Worm (Caenorhabditis elegans): Measurements from ENCODE around the gene srh-39.

- TF ChIP-seq tbx-7 (tag; optimal IDR thresholded peaks at IDR 0.05) (no peak), tbx-2 (tag; optimal IDR thresholded peaks at IDR 0.05) (no peak), lim-6 (tag; optimal IDR thresholded peaks at IDR 0.05) (no peak)
These were observed 3.9 kb downstream of the srh-39 start, which contains the start of gene B0228.8 for ce11 chrII:7761440-7761839.

All from whole organism, late embryonic.